Worm (Caenorhabditis elegans) whole organism, midembryonic: ENCODE measurements around the gene Y54E2A.10.

ENCODE experiments used
- cog-1 ChIP-seq: sonication (generic microtip); optimal IDR thresholded peaks from 2 replicates; lab custom pipeline; 2016; ENCODE audit warnings: missing genetic modification characterization, missing compliant biosample characterization
- ref-1 ChIP-seq: fragments of 200-800 bp; sonication (Bioruptor generic); conservative IDR thresholded peaks from 2 replicates; pipeline ENCODE4 v1.3.6; 2022; ENCODE audit warnings: missing genetic modification reagents, missing genetic modification characterization, missing compliant biosample characterization

- TF ChIP-seq ref-1 (GFP tag; lab: Robert Waterston, UW) (no peak), cog-1 (no peak)
Observed at ce11 chrII:14778092-14778491, 12.8 kb upstream of the Y54E2A.10 start, which contains the start of gene Y54E2A.8.
